Worm (Caenorhabditis elegans) whole organism, L1 larva: ENCODE data around the gene rsks-1.

Source experiments
- ama-1 ChIP-seq: fragments of 150-350 bp; optimal IDR thresholded peaks from 2 replicates; lab custom pipeline; 2014
- ceh-82 ChIP-seq, 3 experiments: fragments of 150-350 bp in 1 of 3; sonication (generic microtip) in 2 of 3; optimal IDR thresholded peaks; 2 replicates each; lab custom pipeline; 2014 to 2017; ENCODE audit warnings: missing biosample characterization in 3 of 3, missing genetic modification characterization in 3 of 3
- elt-2 ChIP-seq: sonication (generic microtip); optimal IDR thresholded peaks from 2 replicates; lab custom pipeline; 2016; ENCODE audit warnings: missing genetic modification characterization, mild to moderate bottlenecking, inconsistent platforms, missing compliant biosample characterization, missing genetic modification reagents
- fkh-10 ChIP-seq: sonication (generic microtip); optimal IDR thresholded peaks from 2 replicates; lab custom pipeline; 2017; ENCODE audit warnings: missing biosample characterization, missing genetic modification reagents, missing genetic modification characterization
- lin-15B ChIP-seq: fragments of 150-350 bp; sonication (generic microtip); optimal IDR thresholded peaks from 3 replicates; lab custom pipeline; 2014; ENCODE audit warnings: missing biosample characterization, missing genetic modification characterization
- lsy-2 ChIP-seq, 2 experiments: fragments of 150-350 bp; optimal IDR thresholded peaks; 2 replicates each; lab custom pipeline; 2014; ENCODE audit warnings: missing biosample characterization in 2 of 2, missing genetic modification characterization in 2 of 2
- nhr-12 ChIP-seq: sonication (generic microtip); optimal IDR thresholded peaks from 2 replicates; lab custom pipeline; 2017; ENCODE audit warnings: missing biosample characterization, missing genetic modification characterization
- nhr-28 ChIP-seq: fragments of 150-350 bp; optimal IDR thresholded peaks from 2 replicates; lab custom pipeline; 2014; ENCODE audit warnings: missing biosample characterization, missing genetic modification characterization
- nhr-76 ChIP-seq: sonication (generic microtip); optimal IDR thresholded peaks from 2 replicates; lab custom pipeline; 2017; ENCODE audit warnings: missing biosample characterization, missing genetic modification characterization
- nhr-77 ChIP-seq: fragments of 150-350 bp; optimal IDR thresholded peaks from 2 replicates; lab custom pipeline; 2014; ENCODE audit warnings: missing biosample characterization, missing genetic modification characterization
- swsn-7 ChIP-seq: sonication (generic microtip); optimal IDR thresholded peaks from 2 replicates; lab custom pipeline; 2016; ENCODE audit warnings: missing genetic modification characterization, missing compliant biosample characterization
- unc-62 ChIP-seq: fragments of 150-350 bp; optimal IDR thresholded peaks from 2 replicates; lab custom pipeline; 2014; ENCODE audit warnings: missing biosample characterization, missing genetic modification reagents, missing genetic modification characterization
- ztf-11 ChIP-seq, 2 experiments: sonication (generic microtip); optimal IDR thresholded peaks; 2 replicates each; lab custom pipeline; 2016 to 2017; ENCODE audit warnings: missing genetic modification characterization in 2 of 2, missing biosample characterization in 1 of 2, missing compliant biosample characterization in 1 of 2

DNA sequence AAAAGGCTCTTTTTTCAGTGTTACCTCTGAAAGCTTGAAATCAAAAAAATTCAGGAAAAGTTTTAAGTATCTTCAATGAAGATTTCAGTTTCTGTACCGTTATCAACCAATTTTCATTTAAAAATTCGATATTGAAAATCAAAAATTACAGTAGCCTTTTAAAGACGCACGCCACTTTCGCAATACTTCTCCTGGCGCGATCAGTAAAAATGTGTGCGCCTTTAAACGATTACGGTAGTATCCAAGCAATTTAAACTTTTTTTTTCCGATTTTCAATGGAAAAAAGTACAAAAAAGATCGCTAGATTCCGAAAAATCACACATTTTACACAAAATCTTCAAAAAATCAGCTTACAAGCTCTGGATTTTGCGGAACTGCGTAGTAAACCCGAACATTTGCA is 45.0 kb downstream of the rsks-1 start:
- TF ChIP-seq ama-1 (lab: Kevin White, UChicago): no peak
- no peak for TF ChIP-seq ztf-11 (tag; optimal IDR thresholded peaks at IDR 0.05; lab: Kevin White, UChicago)
- TF ChIP-seq nhr-28: no peak
- TF ChIP-seq lin-15B: no peak
- TF ChIP-seq lsy-2 (tag; optimal IDR thresholded peaks at IDR 0.05; lab: Kevin White, UChicago): no peak
- TF ChIP-seq nhr-76 (tag; lab: Kevin White, UChicago): no peak
- TF ChIP-seq swsn-7 (tag; lab: Kevin White, UChicago): no peak
- no peak for TF ChIP-seq fkh-10
- TF ChIP-seq nhr-12 (tag; lab: Kevin White, UChicago): no peak
- TF ChIP-seq ceh-82 (tag; optimal IDR thresholded peaks at IDR 0.05; lab: Kevin White, UChicago): no peak
- no peak for TF ChIP-seq unc-62
- no peak for TF ChIP-seq nhr-77 (tag; lab: Kevin White, UChicago)
- TF ChIP-seq elt-2 (tag; lab: Kevin White, UChicago): no peak
